Fruit fly (Drosophila melanogaster) whole organism, embryonic: ENCODE measurements around the gene kat-60L1.

Experiments used
- B-H1 ChIP-seq: fragments of 200-800 bp; sonication (Bioruptor generic); IDR thresholded peaks from 3 replicates; pipeline ENCODE4 v1.3.6; 2022; ENCODE audit warnings: missing biosample characterization, missing genetic modification characterization
- Bdp1 ChIP-seq: fragments of 200-800 bp; sonication (Bioruptor generic); optimal IDR thresholded peaks from 3 replicates; lab custom pipeline; 2016; ENCODE audit warnings: missing biosample characterization, missing genetic modification characterization
- Blimp-1 ChIP-seq: fragments of 200-800 bp; sonication (Bioruptor generic); optimal IDR thresholded peaks from 3 replicates; lab custom pipeline; 2018; ENCODE audit warnings: missing biosample characterization, missing genetic modification characterization, mild to moderate bottlenecking, moderate library complexity, missing genetic modification reagents
- CG10321 ChIP-seq: fragments of 200-800 bp; sonication (Bioruptor generic); IDR thresholded peaks from 2 replicates; pipeline ENCODE4 v1.3.6; 2022; ENCODE audit warnings: missing biosample characterization, missing genetic modification characterization
- CG10654 ChIP-seq: fragments of 200-800 bp; sonication (Bioruptor generic); optimal IDR thresholded peaks from 2 replicates; lab custom pipeline; 2016; ENCODE audit warnings: missing biosample characterization, missing genetic modification characterization
- CG10959 ChIP-seq: fragments of 200-800 bp; sonication (Bioruptor generic); IDR thresholded peaks from 2 replicates; pipeline ENCODE4 v1.3.6; 2022; ENCODE audit warnings: missing biosample characterization, missing genetic modification characterization
- CG11504 ChIP-seq: fragments of 200-800 bp; sonication (Bioruptor generic); optimal IDR thresholded peaks from 3 replicates; lab custom pipeline; 2019; ENCODE audit warnings: missing biosample characterization, mild to moderate bottlenecking, missing genetic modification characterization, moderate library complexity
- CG13296 ChIP-seq: fragments of 200-800 bp; sonication (Bioruptor generic); optimal IDR thresholded peaks from 3 replicates; lab custom pipeline; 2018; ENCODE audit warnings: missing biosample characterization, mild to moderate bottlenecking, missing genetic modification characterization
- CG14014 ChIP-seq: fragments of 200-800 bp; sonication (Bioruptor generic); IDR thresholded peaks from 2 replicates; pipeline ENCODE4 v1.3.6; 2022; ENCODE audit warnings: missing biosample characterization, missing genetic modification characterization
- CG1603 ChIP-seq: fragments of 200-800 bp; sonication (Bioruptor generic); optimal IDR thresholded peaks from 2 replicates; lab custom pipeline; 2019; ENCODE audit warnings: missing biosample characterization, mild to moderate bottlenecking, missing genetic modification characterization, moderate library complexity
- CG16779 ChIP-seq: fragments of 200-800 bp; sonication (Bioruptor generic); IDR thresholded peaks from 2 replicates; pipeline ENCODE4 v1.3.6; 2022; ENCODE audit warnings: missing biosample characterization, missing genetic modification characterization
- CG16813 ChIP-seq: fragments of 200-800 bp; sonication (Bioruptor generic); IDR thresholded peaks from 3 replicates; pipeline ENCODE4 v1.3.6; 2022; ENCODE audit warnings: missing biosample characterization, missing genetic modification characterization; ENCODE audit not compliant: partially characterized antibody
- CG17361 ChIP-seq: fragments of 200-800 bp; sonication (Bioruptor generic); IDR thresholded peaks from 3 replicates; pipeline ENCODE4 v1.3.6; 2022; ENCODE audit warnings: missing biosample characterization, missing genetic modification characterization
- CG18262 ChIP-seq: fragments of 200-800 bp; optimal IDR thresholded peaks from 3 replicates; lab custom pipeline; 2019; ENCODE audit warnings: missing biosample characterization, mild to moderate bottlenecking, missing genetic modification characterization, moderate library complexity
- CG2202 ChIP-seq: fragments of 200-800 bp; sonication (Bioruptor generic); optimal IDR thresholded peaks from 2 replicates; lab custom pipeline; 2018; ENCODE audit warnings: missing biosample characterization, mild to moderate bottlenecking, missing genetic modification characterization
- CG3281 ChIP-seq: fragments of 200-800 bp; sonication (Bioruptor generic); optimal IDR thresholded peaks from 3 replicates; lab custom pipeline; 2017; ENCODE audit warnings: missing biosample characterization, mild to moderate bottlenecking, missing genetic modification characterization
- CG33213 ChIP-seq: fragments of 200-800 bp; sonication (Bioruptor generic); optimal IDR thresholded peaks from 3 replicates; lab custom pipeline; 2016; ENCODE audit warnings: missing biosample characterization, missing genetic modification characterization
- CG3726 ChIP-seq: fragments of 200-800 bp; sonication (Bioruptor generic); IDR thresholded peaks from 3 replicates; pipeline ENCODE4, ENCODE4 v1.3.6; 2022; ENCODE audit warnings: missing biosample characterization, missing genetic modification characterization
- CG5245 ChIP-seq: fragments of 200-800 bp; sonication (Bioruptor generic); optimal IDR thresholded peaks from 3 replicates; lab custom pipeline; 2016; ENCODE audit warnings: missing biosample characterization, missing genetic modification characterization
- CG6683 ChIP-seq: fragments of 200-800 bp; sonication (Bioruptor generic); optimal IDR thresholded peaks from 2 replicates; lab custom pipeline; 2017; ENCODE audit warnings: missing biosample characterization, mild to moderate bottlenecking, missing genetic modification characterization, missing genetic modification reagents
- CG7963 ChIP-seq: fragments of 200-800 bp; sonication (Bioruptor generic); IDR thresholded peaks from 3 replicates; pipeline ENCODE4 v1.3.6; 2022; ENCODE audit warnings: missing biosample characterization, missing genetic modification characterization; ENCODE audit not compliant: partially characterized antibody
- CG8359 ChIP-seq: fragments of 200-800 bp; sonication (Bioruptor generic); optimal IDR thresholded peaks from 2 replicates; lab custom pipeline; 2017; ENCODE audit warnings: missing biosample characterization, mild to moderate bottlenecking, missing genetic modification characterization, borderline replicate concordance
- CoRest ChIP-seq: fragments of 200-800 bp; sonication (Bioruptor generic); optimal IDR thresholded peaks from 3 replicates; lab custom pipeline; 2018; ENCODE audit warnings: missing biosample characterization, mild to moderate bottlenecking, missing genetic modification characterization, moderate library complexity
- Dad ChIP-seq: fragments of 200-800 bp; sonication (Bioruptor generic); optimal IDR thresholded peaks from 3 replicates; lab custom pipeline; 2016; ENCODE audit warnings: missing biosample characterization, missing genetic modification characterization
- HmgZ ChIP-seq: fragments of 200-800 bp; sonication (Bioruptor generic); optimal IDR thresholded peaks from 2 replicates; lab custom pipeline; 2018; ENCODE audit warnings: missing biosample characterization, mild to moderate bottlenecking, missing genetic modification characterization
- MTF-1 ChIP-seq: fragments of 200-800 bp; sonication (Bioruptor generic); optimal IDR thresholded peaks from 2 replicates; lab custom pipeline; 2018; ENCODE audit warnings: missing biosample characterization, mild to moderate bottlenecking, missing genetic modification characterization, borderline replicate concordance
- Mes4 ChIP-seq: fragments of 200-800 bp; sonication (Bioruptor generic); optimal IDR thresholded peaks from 2 replicates; lab custom pipeline; 2016; ENCODE audit warnings: missing biosample characterization, missing genetic modification characterization
- Ptx1 ChIP-seq: fragments of 200-800 bp; sonication (Bioruptor generic); IDR thresholded peaks from 2 replicates; pipeline ENCODE4 v1.3.6; 2022; ENCODE audit warnings: missing biosample characterization, missing genetic modification characterization
- Ravus ChIP-seq: fragments of 200-800 bp; sonication (Bioruptor generic); IDR thresholded peaks from 2 replicates; pipeline ENCODE4 v1.3.6; 2022; ENCODE audit warnings: missing biosample characterization, missing genetic modification characterization
- Sin3A ChIP-seq: fragments of >200 bp; optimal IDR thresholded peaks from 2 replicates; lab custom pipeline; 2018
- Stat92E ChIP-seq, 3 experiments: fragments of >200 bp in 2 of 3; fragments of 200-800 bp in 1 of 3; sonication (Bioruptor generic) in 1 of 3; optimal IDR thresholded peaks; 2 replicates each; lab custom pipeline; 2017 to 2019; ENCODE audit warnings: missing biosample characterization in 3 of 3, missing genetic modification characterization in 3 of 3, mild to moderate bottlenecking in 1 of 3, moderate library complexity in 1 of 3
- amos ChIP-seq: fragments of 200-800 bp; sonication (Bioruptor generic); IDR thresholded peaks from 2 replicates; pipeline ENCODE4 v1.3.6; 2022; ENCODE audit warnings: missing biosample characterization, missing genetic modification characterization; ENCODE audit not compliant: partially characterized antibody
- az2 ChIP-seq: fragments of 200-800 bp; sonication (Bioruptor generic); optimal IDR thresholded peaks from 3 replicates; lab custom pipeline; 2016; ENCODE audit warnings: missing biosample characterization, missing genetic modification characterization
- bowl ChIP-seq: fragments of 200-800 bp; sonication (Bioruptor generic); IDR thresholded peaks from 2 replicates; pipeline ENCODE4 v1.3.6; 2022; ENCODE audit warnings: missing biosample characterization, missing genetic modification characterization
- bsh ChIP-seq, 2 experiments: fragments of 200-800 bp; sonication (Bioruptor generic); optimal IDR thresholded peaks; 2 replicates each; lab custom pipeline; 2017 to 2018; ENCODE audit warnings: mild to moderate bottlenecking in 2 of 2, missing biosample characterization in 2 of 2, missing genetic modification characterization in 2 of 2, moderate library complexity in 1 of 2
- dm ChIP-seq: fragments of 200-800 bp; sonication (Bioruptor generic); optimal IDR thresholded peaks from 3 replicates; lab custom pipeline; 2016; ENCODE audit warnings: missing biosample characterization, missing genetic modification characterization
- emc ChIP-seq: fragments of 200-800 bp; sonication (Bioruptor generic); optimal IDR thresholded peaks from 2 replicates; lab custom pipeline; 2016; ENCODE audit warnings: missing biosample characterization, missing genetic modification characterization
- en ChIP-seq: fragments of 200-800 bp; sonication (Bioruptor generic); optimal IDR thresholded peaks from 2 replicates; lab custom pipeline; 2016; ENCODE audit warnings: missing biosample characterization, missing genetic modification characterization
- gfzf ChIP-seq: fragments of 200-800 bp; sonication (Bioruptor generic); optimal IDR thresholded peaks from 2 replicates; lab custom pipeline; 2016; ENCODE audit warnings: missing biosample characterization, mild to moderate bottlenecking, missing genetic modification characterization, moderate library complexity
- insv ChIP-seq, 2 experiments: fragments of 200-800 bp; sonication (Bioruptor generic); optimal IDR thresholded peaks; 3 replicates each; lab custom pipeline; 2016 to 2018; ENCODE audit warnings: missing biosample characterization in 2 of 2, missing genetic modification characterization in 2 of 2
- jumu ChIP-seq: fragments of 200-800 bp; sonication (Bioruptor generic); optimal IDR thresholded peaks from 3 replicates; lab custom pipeline; 2016; ENCODE audit warnings: missing biosample characterization, missing genetic modification characterization
- kni ChIP-seq: fragments of 200-800 bp; sonication (Bioruptor generic); optimal IDR thresholded peaks from 3 replicates; lab custom pipeline; 2017; ENCODE audit warnings: mild to moderate bottlenecking, missing biosample characterization, missing genetic modification reagents, missing genetic modification characterization
- nmo ChIP-seq: fragments of 200-800 bp; sonication (Bioruptor generic); optimal IDR thresholded peaks from 2 replicates; lab custom pipeline; 2018; ENCODE audit warnings: missing biosample characterization, mild to moderate bottlenecking, missing genetic modification characterization, moderate library complexity
- oc ChIP-seq: fragments of 200-800 bp; sonication (Bioruptor generic); optimal IDR thresholded peaks from 2 replicates; lab custom pipeline; 2018; ENCODE audit warnings: missing biosample characterization, mild to moderate bottlenecking, missing genetic modification characterization, moderate library complexity
- row ChIP-seq: fragments of 200-800 bp; sonication (Bioruptor generic); IDR thresholded peaks from 3 replicates; pipeline ENCODE4 v1.3.6; 2022; ENCODE audit warnings: missing biosample characterization, missing genetic modification characterization
- sna ChIP-seq: fragments of 200-800 bp; sonication (Bioruptor generic); IDR thresholded peaks from 2 replicates; pipeline ENCODE4 v1.3.6; 2022; ENCODE audit warnings: missing biosample characterization, missing genetic modification characterization; ENCODE audit not compliant: partially characterized antibody
- sr ChIP-seq: fragments of 200-800 bp; sonication (Bioruptor generic); IDR thresholded peaks from 3 replicates; pipeline ENCODE4 v1.3.6; 2022; ENCODE audit warnings: missing biosample characterization, missing genetic modification characterization
- tgo ChIP-seq: fragments of 200-800 bp; sonication (Bioruptor generic); IDR thresholded peaks from 3 replicates; pipeline ENCODE4 v1.3.6; 2022; ENCODE audit warnings: missing biosample characterization, missing genetic modification characterization

kat-60L1 gene

dm6 chr3R:5742278-5743196, 39.0 kb upstream of the kat-60L1 start, which contains the start of the genes Sym and Madm (continued):
- TF ChIP-seq gfzf (GFP tag; lab: Kevin White, UChicago) (peak; percentile 78), Blimp-1 (GFP tag; lab: Kevin White, UChicago) (no peak), CG11504 (tag; lab: Kevin White, UChicago) (no peak), Ptx1 (GFP tag; lab: Robert Waterston, UW) (peak; percentile 40), Bdp1 (GFP tag; lab: Kevin White, UChicago) (no peak), CG3726 (no peak), Dad (GFP tag; lab: Kevin White, UChicago) (peak; percentile 13), amos (GFP tag; lab: Robert Waterston, UW) (peak; percentile 76), CG17361 (GFP tag; lab: Robert Waterston, UW) (peak; percentile 66; the same call in 2 of the 3 replicates), nmo (GFP tag; lab: Kevin White, UChicago) (peak; percentile 71), CG8359 (GFP tag; lab: Kevin White, UChicago) (no peak), CG7963 (GFP tag; lab: Robert Waterston, UW) (peak; percentile 69; the same call in 2 of the 3 replicates), sr (GFP tag; lab: Robert Waterston, UW) (peak; percentile 98), MTF-1 (GFP tag; lab: Kevin White, UChicago) (no peak), bowl (GFP tag; lab: Robert Waterston, UW) (no peak), CG2202 (no peak), jumu (GFP tag; lab: Kevin White, UChicago) (peak; percentile 22), CG16813 (GFP tag; lab: Robert Waterston, UW) (peak; percentile 89), tgo (0 out of 3 replicates have a peak, but pooled peaks have one; percentile 44), bsh (GFP tag; optimal IDR thresholded peaks at IDR 0.05; lab: Kevin White, UChicago) (peak in 1 of 2 experiments; percentile 22), CG6683 (GFP tag; lab: Kevin White, UChicago) (peak; percentile 2), HmgZ (tag; lab: Kevin White, UChicago) (peak; percentile 58), CG13296 (GFP tag; lab: Kevin White, UChicago) (no peak), CG1603 (tag; lab: Kevin White, UChicago) (no peak), Ravus (no peak), insv (GFP tag; optimal IDR thresholded peaks at IDR 0.05; lab: Kevin White, UChicago) (no peak), en (GFP tag; lab: Kevin White, UChicago) (no peak), Stat92E (GFP tag; optimal IDR thresholded peaks at IDR 0.05; lab: Kevin White, UChicago) (peak in 1 of 3 experiments; percentile 17), CG33213 (GFP tag; lab: Kevin White, UChicago) (peak; percentile 17), CG10959 (GFP tag; lab: Robert Waterston, UW) (no peak), emc (no peak), CG10654 (GFP tag; lab: Kevin White, UChicago) (peak; percentile 22), CG3281 (GFP tag; lab: Kevin White, UChicago) (peak; percentile 24), dm (GFP tag; lab: Kevin White, UChicago) (peak; percentile 56), CG5245 (GFP tag; lab: Kevin White, UChicago) (no peak), CoRest (tag; lab: Kevin White, UChicago) (peak; percentile 56), oc (no peak), B-H1 (GFP tag; lab: Robert Waterston, UW) (no peak), sna (GFP tag; lab: Robert Waterston, UW) (peak; percentile 87), CG14014 (GFP tag; lab: Robert Waterston, UW) (no peak), kni (GFP tag; lab: Kevin White, UChicago) (no peak), Sin3A (peak; percentile 96), CG16779 (no peak), CG10321 (GFP tag; lab: Robert Waterston, UW) (no peak), CG18262 (tag; lab: Kevin White, UChicago) (peak; percentile 39), az2 (GFP tag; lab: Kevin White, UChicago) (no peak), Mes4 (GFP tag; lab: Kevin White, UChicago) (no peak), row (GFP tag; lab: Robert Waterston, UW) (peak; percentile 82)
